Worm (Caenorhabditis elegans): ENCODE results near the gene clec-25.

Gene clec-25

ce11 chrV:16829396-16829795, 13.6 kb upstream of the clec-25 start, which contains the start of gene srh-214:
TSS of gene srh-214 (minus strand) at chrV:16829755.
- TF ChIP-seq ztf-4 (tag; optimal IDR thresholded peaks at IDR 0.05) (no peak), nhr-21 (tag; optimal IDR thresholded peaks at IDR 0.05) (no peak), aly-2 (tag; optimal IDR thresholded peaks at IDR 0.05) (no peak), mbf-1 (tag; optimal IDR thresholded peaks at IDR 0.05) (no peak), nhr-129 (tag; optimal IDR thresholded peaks at IDR 0.05) (no peak), dmd-4 (tag; optimal IDR thresholded peaks at IDR 0.05) (no peak)

ce11 chrV:16831310-16831709, 11.7 kb upstream of the clec-25 start:
- TF ChIP-seq Y55F3AM.14 (GFP tag; optimal IDR thresholded peaks at IDR 0.05) = no peak
- TF ChIP-seq unc-62 (GFP tag; optimal IDR thresholded peaks at IDR 0.05) = no peak
- TF ChIP-seq fos-1 (tag; optimal IDR thresholded peaks at IDR 0.05) = no peak
- no peak for TF ChIP-seq snpc-4 (tag; optimal IDR thresholded peaks at IDR 0.05)
- no peak for TF ChIP-seq elt-3 (tag; optimal IDR thresholded peaks at IDR 0.05)
- TF ChIP-seq peb-1 (tag; optimal IDR thresholded peaks at IDR 0.05) = no peak
- TF ChIP-seq sma-9 (GFP tag; optimal IDR thresholded peaks at IDR 0.05) = no peak
- TF ChIP-seq sma-9 (tag; optimal IDR thresholded peaks at IDR 0.05) = no peak
- no peak for TF ChIP-seq aly-2 (tag; optimal IDR thresholded peaks at IDR 0.05)
- no peak for TF ChIP-seq nhr-23 (tag; optimal IDR thresholded peaks at IDR 0.05)
- TF ChIP-seq nhr-10 (tag; optimal IDR thresholded peaks at IDR 0.05) = no peak

- TF ChIP-seq nhr-10 (tag; optimal IDR thresholded peaks at IDR 0.05) (no peak), lin-39 (tag; optimal IDR thresholded peaks at IDR 0.05) (no peak), ceh-82 (tag; optimal IDR thresholded peaks at IDR 0.05) (no peak), mbf-1 (tag; optimal IDR thresholded peaks at IDR 0.05) (no peak), nhr-129 (tag; optimal IDR thresholded peaks at IDR 0.05) (no peak), nhr-237 (tag; optimal IDR thresholded peaks at IDR 0.05) (no peak), unc-39 (tag; optimal IDR thresholded peaks at IDR 0.05) (no peak)
Observed at ce11 chrV:16831921-16832320, 11.1 kb upstream of the clec-25 start, which contains the start of gene srh-215. TSS of gene srh-215 (minus strand) at chrV:16832021.

ce11 chrV:16832865-16833264, 10.2 kb upstream of the clec-25 start, which contains the start of gene phy-3:
TSS of gene phy-3 (plus strand) at chrV:16833165.
- TF ChIP-seq nhr-25 (tag; optimal IDR thresholded peaks at IDR 0.05) (no peak), mbf-1 (tag; optimal IDR thresholded peaks at IDR 0.05) (no peak), unc-62 (GFP tag; optimal IDR thresholded peaks at IDR 0.05) (no peak), elt-3 (tag; optimal IDR thresholded peaks at IDR 0.05) (no peak), nhr-77 (tag; optimal IDR thresholded peaks at IDR 0.05) (no peak), nhr-129 (tag; optimal IDR thresholded peaks at IDR 0.05) (no peak), lin-39 (tag; optimal IDR thresholded peaks at IDR 0.05) (no peak), nhr-10 (tag; optimal IDR thresholded peaks at IDR 0.05) (no peak), F13H6.1 (tag; optimal IDR thresholded peaks at IDR 0.05) (no peak), nhr-11 (tag; optimal IDR thresholded peaks at IDR 0.05) (no peak), skn-1 (tag; optimal IDR thresholded peaks at IDR 0.05) (no peak), lsy-2 (tag; optimal IDR thresholded peaks at IDR 0.05) (no peak), nhr-6 (tag; optimal IDR thresholded peaks at IDR 0.05) (no peak), crh-2 (tag; optimal IDR thresholded peaks at IDR 0.05) (no peak), blmp-1 (tag; optimal IDR thresholded peaks at IDR 0.05; ENCODE audit: insufficient read depth) (no peak), aly-2 (tag; optimal IDR thresholded peaks at IDR 0.05) (no peak)

- TF ChIP-seq nhr-237 (tag; optimal IDR thresholded peaks at IDR 0.05) (no peak), ztf-1 (GFP tag; conservative IDR thresholded peaks at IDR 0.05) (no peak), gmeb-1 (tag; optimal IDR thresholded peaks at IDR 0.05) (no peak), unc-39 (tag; optimal IDR thresholded peaks at IDR 0.05) (no peak), elt-3 (tag; optimal IDR thresholded peaks at IDR 0.05) (no peak), crh-2 (tag; optimal IDR thresholded peaks at IDR 0.05) (no peak), peb-1 (tag; optimal IDR thresholded peaks at IDR 0.05) (no peak), nhr-11 (tag; optimal IDR thresholded peaks at IDR 0.05) (no peak), R02D3.7 (tag; optimal IDR thresholded peaks at IDR 0.05) (no peak), dmd-4 (tag; optimal IDR thresholded peaks at IDR 0.05) (no peak), skn-1 (tag; optimal IDR thresholded peaks at IDR 0.05) (no peak), nhr-12 (tag; optimal IDR thresholded peaks at IDR 0.05) (no peak), unc-62 (GFP tag; optimal IDR thresholded peaks at IDR 0.05) (no peak), F13H6.1 (tag; optimal IDR thresholded peaks at IDR 0.05) (no peak), nhr-129 (tag; optimal IDR thresholded peaks at IDR 0.05) (no peak), C34F6.9 (tag; optimal IDR thresholded peaks at IDR 0.05) (no peak), lsy-2 (tag; optimal IDR thresholded peaks at IDR 0.05) (no peak)
Observed at ce11 chrV:16833672-16834071, 9.4 kb upstream of the clec-25 start.
